Fruit fly (Drosophila melanogaster) whole organism, embryonic: ENCODE data around the gene CG6168.

Source experiments
- CG14441 ChIP-seq: fragments of 200-800 bp; sonication (Bioruptor generic); IDR thresholded peaks from 2 replicates; pipeline ENCODE4 v1.3.6; 2022; ENCODE audit warnings: missing biosample characterization, missing genetic modification characterization
- CG15011 ChIP-seq: fragments of 200-800 bp; sonication (Bioruptor generic); optimal IDR thresholded peaks from 3 replicates; lab custom pipeline; 2018; ENCODE audit warnings: missing biosample characterization, mild to moderate bottlenecking, missing genetic modification characterization
- CG1602 ChIP-seq: fragments of 200-800 bp; sonication (Bioruptor generic); optimal IDR thresholded peaks from 3 replicates; lab custom pipeline; 2016; ENCODE audit warnings: missing biosample characterization, missing genetic modification characterization
- CG2120 ChIP-seq: fragments of 200-800 bp; sonication (Bioruptor generic); optimal IDR thresholded peaks from 3 replicates; lab custom pipeline; 2016; ENCODE audit warnings: missing biosample characterization, missing genetic modification characterization
- CG2129 ChIP-seq: fragments of 200-800 bp; sonication (Bioruptor generic); IDR thresholded peaks from 2 replicates; pipeline ENCODE4 v1.3.6; 2022; ENCODE audit warnings: missing biosample characterization, missing genetic modification characterization; ENCODE audit not compliant: partially characterized antibody
- CG2712 ChIP-seq: fragments of 200-800 bp; optimal IDR thresholded peaks from 3 replicates; lab custom pipeline; 2019; ENCODE audit warnings: missing biosample characterization, mild to moderate bottlenecking, missing genetic modification characterization, moderate library complexity
- CG32532 ChIP-seq: fragments of 200-800 bp; sonication (Bioruptor generic); IDR thresholded peaks from 2 replicates; pipeline ENCODE4 v1.3.6; 2022; ENCODE audit warnings: missing biosample characterization, missing genetic modification characterization
- CG32767 ChIP-seq: fragments of 200-800 bp; sonication (Bioruptor generic); IDR thresholded peaks from 2 replicates; pipeline ENCODE4 v1.3.6; 2022; ENCODE audit warnings: missing biosample characterization, missing genetic modification characterization
- CG33213 ChIP-seq: fragments of 200-800 bp; sonication (Bioruptor generic); optimal IDR thresholded peaks from 3 replicates; lab custom pipeline; 2016; ENCODE audit warnings: missing biosample characterization, missing genetic modification characterization
- CG34376 ChIP-seq: fragments of 200-800 bp; sonication (Bioruptor generic); optimal IDR thresholded peaks from 2 replicates; lab custom pipeline; 2018; ENCODE audit warnings: missing biosample characterization, mild to moderate bottlenecking, missing genetic modification characterization
- CG4707 ChIP-seq: fragments of 200-800 bp; sonication (Bioruptor generic); optimal IDR thresholded peaks from 2 replicates; lab custom pipeline; 2018; ENCODE audit warnings: missing biosample characterization, mild to moderate bottlenecking, missing genetic modification characterization, moderate library complexity
- CG8290 ChIP-seq, 3 experiments: fragments of 200-800 bp; sonication (Bioruptor generic); optimal IDR thresholded peaks; 2 replicates each; lab custom pipeline; 2016 to 2019; ENCODE audit warnings: missing biosample characterization in 3 of 3, missing genetic modification characterization in 3 of 3, mild to moderate bottlenecking in 2 of 3, moderate library complexity in 1 of 3
- CG9609 ChIP-seq: fragments of 200-800 bp; sonication (Bioruptor generic); optimal IDR thresholded peaks from 3 replicates; lab custom pipeline; 2016; ENCODE audit warnings: missing biosample characterization, missing genetic modification characterization
- Dbx ChIP-seq: fragments of 200-800 bp; sonication (Bioruptor generic); IDR thresholded peaks from 3 replicates; pipeline ENCODE4 v1.3.6; 2022; ENCODE audit warnings: missing biosample characterization, missing genetic modification characterization
- Deaf1 ChIP-seq: fragments of 200-800 bp; optimal IDR thresholded peaks from 3 replicates; lab custom pipeline; 2019; ENCODE audit warnings: missing biosample characterization, mild to moderate bottlenecking, missing genetic modification characterization, moderate library complexity
- Eip74EF ChIP-seq, 2 experiments: fragments of 200-800 bp in 1 of 2; fragments of >200 bp in 1 of 2; sonication (Bioruptor generic) in 1 of 2; optimal IDR thresholded peaks; 2 replicates each; lab custom pipeline; 2017 to 2019; ENCODE audit warnings: missing biosample characterization in 2 of 2, missing genetic modification characterization in 2 of 2, mild to moderate bottlenecking in 1 of 2, moderate library complexity in 1 of 2
- GATAe ChIP-seq: fragments of 200-800 bp; sonication (Bioruptor generic); conservative IDR thresholded peaks from 2 replicates; pipeline ENCODE4 v1.3.6; 2022; ENCODE audit warnings: missing biosample characterization, missing genetic modification characterization
- Gsc ChIP-seq: fragments of 200-800 bp; sonication (Bioruptor generic); IDR thresholded peaks from 2 replicates; pipeline ENCODE4 v1.3.6; 2022; ENCODE audit warnings: missing biosample characterization, missing genetic modification characterization
- Hr39 ChIP-seq: fragments of >200 bp; optimal IDR thresholded peaks from 2 replicates; lab custom pipeline; 2017
- Med ChIP-seq: fragments of 200-800 bp; sonication (Bioruptor generic); peaks from one replicate; lab custom pipeline; 2016; ENCODE audit warnings: missing biosample characterization, missing genetic modification characterization, mild to moderate bottlenecking, inconsistent platforms, moderate library complexity
- NC2α ChIP-seq: fragments of 200-800 bp; sonication (Bioruptor generic); optimal IDR thresholded peaks from 2 replicates; lab custom pipeline; 2016; ENCODE audit warnings: missing biosample characterization, missing genetic modification characterization
- Neu2 ChIP-seq: fragments of 200-800 bp; sonication (Bioruptor generic); optimal IDR thresholded peaks from 3 replicates; lab custom pipeline; 2016; ENCODE audit warnings: missing biosample characterization, missing genetic modification characterization, borderline replicate concordance
- Rfx ChIP-seq: fragments of 200-800 bp; sonication (Bioruptor generic); IDR thresholded peaks from 2 replicates; pipeline ENCODE4 v1.3.6; 2022; ENCODE audit warnings: missing biosample characterization, missing genetic modification characterization
- Sry-β ChIP-seq: fragments of 200-800 bp; sonication (Bioruptor generic); optimal IDR thresholded peaks from 2 replicates; lab custom pipeline; 2018; ENCODE audit warnings: missing biosample characterization, mild to moderate bottlenecking, missing genetic modification characterization, moderate library complexity
- abd-A ChIP-seq: fragments of 200-800 bp; sonication (Bioruptor generic); optimal IDR thresholded peaks from 3 replicates; lab custom pipeline; 2019; ENCODE audit warnings: missing biosample characterization, mild to moderate bottlenecking, missing genetic modification characterization, moderate library complexity
- bab2 ChIP-seq: fragments of 200-800 bp; sonication (Bioruptor generic); optimal IDR thresholded peaks from 2 replicates; lab custom pipeline; 2016; ENCODE audit warnings: missing biosample characterization, missing genetic modification characterization
- chinmo ChIP-seq: fragments of 200-800 bp; sonication (Bioruptor generic); IDR thresholded peaks from 4 replicates; pipeline ENCODE4 v1.3.6; 2022; ENCODE audit warnings: missing biosample characterization, missing genetic modification characterization; ENCODE audit not compliant: partially characterized antibody
- disco-r ChIP-seq: fragments of 200-800 bp; sonication (Bioruptor generic); optimal IDR thresholded peaks from 2 replicates; lab custom pipeline; 2016; ENCODE audit warnings: missing biosample characterization, missing genetic modification characterization
- dpn ChIP-seq, 2 experiments: fragments of 200-800 bp; sonication (Bioruptor generic); optimal IDR thresholded peaks; 3 replicates each; lab custom pipeline; 2016; ENCODE audit warnings: missing biosample characterization in 2 of 2, missing genetic modification characterization in 2 of 2
- exex ChIP-seq: fragments of 200-800 bp; sonication (Bioruptor generic); optimal IDR thresholded peaks from 4 replicates; lab custom pipeline; 2018; ENCODE audit warnings: missing biosample characterization, mild to moderate bottlenecking, missing genetic modification characterization, moderate library complexity
- fd64A ChIP-seq: fragments of 200-800 bp; sonication (Bioruptor generic); optimal IDR thresholded peaks from 3 replicates; lab custom pipeline; 2018; ENCODE audit warnings: missing biosample characterization, mild to moderate bottlenecking, missing genetic modification characterization
- hkb ChIP-seq, 2 experiments: fragments of 200-800 bp in 1 of 2; fragments of >200 bp in 1 of 2; sonication (Bioruptor generic) in 1 of 2; IDR thresholded peaks in 1 of 2; optimal IDR thresholded peaks in 1 of 2; 2 replicates each; pipeline versions ENCODE4 v1.3.6 to Lab custom; 2017 to 2022; ENCODE audit warnings: missing biosample characterization in 1 of 2, missing genetic modification characterization in 1 of 2
- lab ChIP-seq: fragments of 200-800 bp; sonication (Bioruptor generic); optimal IDR thresholded peaks from 3 replicates; lab custom pipeline; 2017; ENCODE audit warnings: missing biosample characterization, missing genetic modification characterization, mild to moderate bottlenecking, moderate library complexity, missing genetic modification reagents
- mirr ChIP-seq: fragments of 200-800 bp; sonication (Bioruptor generic); optimal IDR thresholded peaks from 3 replicates; lab custom pipeline; 2018; ENCODE audit warnings: missing biosample characterization, mild to moderate bottlenecking, missing genetic modification characterization
- peb ChIP-seq: fragments of 200-800 bp; sonication (Bioruptor generic); IDR thresholded peaks from 2 replicates; pipeline ENCODE4 v1.3.6; 2022; ENCODE audit warnings: missing biosample characterization, missing genetic modification characterization
- rib ChIP-seq: fragments of 200-800 bp; sonication (Bioruptor generic); IDR thresholded peaks from 2 replicates; pipeline ENCODE4 v1.3.6; 2022; ENCODE audit warnings: missing biosample characterization, missing genetic modification characterization
- scrt ChIP-seq: fragments of 200-800 bp; sonication (Bioruptor generic); optimal IDR thresholded peaks from 2 replicates; lab custom pipeline; 2018; ENCODE audit warnings: missing biosample characterization, mild to moderate bottlenecking, missing genetic modification characterization, moderate library complexity
- sug ChIP-seq: fragments of 200-800 bp; optimal IDR thresholded peaks from 2 replicates; lab custom pipeline; 2019; ENCODE audit warnings: missing biosample characterization, mild to moderate bottlenecking, missing genetic modification characterization, moderate library complexity

The CG6168 gene

DNA sequence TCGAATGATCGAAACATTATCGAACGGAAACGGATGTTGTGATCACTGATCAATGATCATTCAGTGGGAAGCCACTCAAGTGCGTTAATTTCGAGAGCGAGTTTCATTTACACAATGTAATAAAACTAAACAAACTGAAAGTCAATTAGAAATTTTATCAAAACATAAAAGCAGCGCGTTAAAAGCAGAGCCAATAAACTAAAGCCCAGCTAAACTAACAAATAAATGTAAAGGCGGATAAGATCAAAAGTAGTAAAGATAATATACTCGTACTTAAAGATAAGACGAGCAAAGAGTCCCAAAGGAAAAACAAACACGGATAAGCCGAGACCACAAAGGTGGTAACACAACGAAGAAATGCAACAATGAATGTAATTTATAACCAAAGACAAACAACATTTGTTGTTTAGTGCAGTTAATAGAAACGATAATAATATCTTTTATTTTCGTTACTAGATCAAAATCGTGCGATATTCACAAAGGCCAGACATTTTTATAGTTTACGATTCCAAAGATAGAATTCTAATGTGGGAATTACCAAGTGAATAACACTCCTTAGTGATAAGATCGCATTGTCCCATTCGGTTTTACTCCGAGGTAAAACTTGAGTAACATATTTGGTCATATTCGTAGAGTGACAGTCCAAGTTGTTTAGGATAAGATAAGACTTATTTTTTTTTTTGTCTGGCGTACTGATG, 47.9 kb downstream of the CG6168 start (continued):
- peak; percentile 4 for TF ChIP-seq CG2712 (tag; lab: Kevin White, UChicago)
- no peak for TF ChIP-seq peb (GFP tag; lab: Robert Waterston, UW)
- no peak for TF ChIP-seq hkb (optimal IDR thresholded peaks at IDR 0.05; lab: Kevin White, UChicago)
- peak; percentile 12; the same call in 1 of the 2 replicates for TF ChIP-seq hkb (GFP tag; IDR thresholded peaks at IDR 0.05; lab: Robert Waterston, UW)
- TF ChIP-seq Hr39 (lab: Kevin White, UChicago) = no peak
- TF ChIP-seq Deaf1 (tag; lab: Kevin White, UChicago) = no peak
- no peak for TF ChIP-seq CG33213
- TF ChIP-seq Sry-β = no peak
- no peak for TF ChIP-seq abd-A
- no peak for TF ChIP-seq dpn (GFP tag; optimal IDR thresholded peaks at IDR 0.05; lab: Kevin White, UChicago)
- no peak for TF ChIP-seq Gsc
- no peak for TF ChIP-seq CG15011
- no peak for TF ChIP-seq bab2 (GFP tag; lab: Kevin White, UChicago)
- no peak for TF ChIP-seq Neu2 (GFP tag; lab: Kevin White, UChicago)
- TF ChIP-seq Eip74EF (GFP tag; optimal IDR thresholded peaks at IDR 0.05; lab: Kevin White, UChicago) = no peak
- TF ChIP-seq fd64A (GFP tag; lab: Kevin White, UChicago) = peak; percentile 36

DNA sequence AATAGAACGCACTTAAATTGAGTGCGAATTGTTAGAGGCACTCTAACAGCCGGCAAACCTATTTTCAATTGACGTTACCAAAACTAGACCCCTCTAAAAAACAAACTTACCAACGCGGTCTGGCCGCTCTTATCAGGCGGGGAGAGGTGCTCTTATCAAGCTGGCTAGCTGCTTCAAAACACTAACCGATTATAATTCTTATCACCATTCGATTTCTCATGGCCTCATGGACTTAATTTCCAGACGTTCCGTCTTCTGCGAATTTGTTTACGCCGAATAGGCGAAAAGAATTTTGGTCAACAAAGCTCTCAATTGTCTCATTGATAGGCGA, 48.5 kb downstream of the CG6168 start:
- peak; percentile 79 for TF ChIP-seq sug (tag; lab: Kevin White, UChicago)
- 0 out of 3 replicates have a peak, but pooled peaks have one; percentile 6 for TF ChIP-seq Dbx (GFP tag; lab: Robert Waterston, UW)
- no peak for TF ChIP-seq CG32767 (GFP tag; lab: Robert Waterston, UW)
- TF ChIP-seq Rfx (GFP tag; lab: Robert Waterston, UW) = 0 out of 2 replicates have a peak, but pooled peaks have one; percentile 16
- no peak for TF ChIP-seq CG9609
- 0 out of 4 replicates have a peak, but pooled peaks have one; percentile 8 for TF ChIP-seq chinmo (GFP tag; lab: Robert Waterston, UW)
- no peak for TF ChIP-seq scrt (GFP tag; lab: Kevin White, UChicago)
- TF ChIP-seq GATAe = peak; percentile 79
- peak; percentile 21 for TF ChIP-seq lab
- TF ChIP-seq CG8290 (GFP tag; optimal IDR thresholded peaks at IDR 0.05; lab: Kevin White, UChicago) = no peak
- TF ChIP-seq CG8290 (tag; optimal IDR thresholded peaks at IDR 0.05; lab: Kevin White, UChicago) = peak in 1 of 2 experiments; percentile 32
- TF ChIP-seq CG15011 = no peak
- TF ChIP-seq CG4707 (GFP tag; lab: Kevin White, UChicago) = no peak
- no peak for TF ChIP-seq disco-r (GFP tag; lab: Kevin White, UChicago)
- no peak for TF ChIP-seq CG2120 (GFP tag; lab: Kevin White, UChicago)
- peak; percentile 80 for TF ChIP-seq exex (tag; lab: Kevin White, UChicago)
- no peak for TF ChIP-seq CG2129 (GFP tag; lab: Robert Waterston, UW)
- TF ChIP-seq rib (GFP tag; lab: Robert Waterston, UW) = peak; percentile 58
- TF ChIP-seq NC2α (GFP tag; lab: Kevin White, UChicago) = no peak
- TF ChIP-seq CG32532 (GFP tag; lab: Robert Waterston, UW) = 0 out of 2 replicates have a peak, but pooled peaks have one; percentile 22
- 0 out of 2 replicates have a peak, but pooled peaks have one; percentile 34 for TF ChIP-seq CG14441 (GFP tag; lab: Robert Waterston, UW)
- TF ChIP-seq mirr (GFP tag; lab: Kevin White, UChicago) = peak; percentile 61
- peak; percentile 78 for TF ChIP-seq Med
- peak; percentile 51 for TF ChIP-seq CG34376 (GFP tag; lab: Kevin White, UChicago)
- TF ChIP-seq CG1602 (GFP tag; lab: Kevin White, UChicago) = no peak
